Worm (Caenorhabditis elegans) whole organism, L4 larva: ENCODE measurements around the gene F55F10.3.
A peak's percentile ranks its signal among the peaks of the same experiment; 100 is the strongest.

Experiments used
- F37D6.2 ChIP-seq: sonication (generic microtip); optimal IDR thresholded peaks from 2 replicates; lab custom pipeline; 2016; ENCODE audit warnings: mild to moderate bottlenecking, missing genetic modification characterization, missing compliant biosample characterization
- F49E8.2 ChIP-seq: sonication (generic microtip); optimal IDR thresholded peaks from 2 replicates; lab custom pipeline; 2016; ENCODE audit warnings: missing compliant biosample characterization, mild to moderate bottlenecking, missing genetic modification characterization, borderline replicate concordance
- T26A8.4 ChIP-seq: fragments of 200-800 bp; sonication (Bioruptor generic); IDR thresholded peaks from 2 replicates; pipeline ENCODE4 v1.3.6; 2022; ENCODE audit warnings: missing genetic modification characterization, missing compliant biosample characterization
- Y105C5A.15 ChIP-seq: fragments of 200-800 bp; sonication (Bioruptor generic); IDR thresholded peaks from 2 replicates; pipeline ENCODE4 v1.3.6; 2022; ENCODE audit warnings: missing genetic modification characterization, missing compliant biosample characterization
- aly-2 ChIP-seq: sonication (generic microtip); optimal IDR thresholded peaks from 2 replicates; lab custom pipeline; 2018; ENCODE audit warnings: missing biosample characterization, missing genetic modification characterization
- ama-1 ChIP-seq: fragments of 150-350 bp; optimal IDR thresholded peaks from 2 replicates; lab custom pipeline; 2014; ENCODE audit warnings: inconsistent platforms, mixed read lengths
- ceh-20 ChIP-seq: fragments of 200-800 bp; sonication (Bioruptor generic); IDR thresholded peaks from 2 replicates; pipeline ENCODE4 v1.3.6; 2022; ENCODE audit warnings: missing genetic modification reagents, missing genetic modification characterization, missing compliant biosample characterization
- ceh-28 ChIP-seq: fragments of 150-350 bp; optimal IDR thresholded peaks from 2 replicates; lab custom pipeline; 2014; ENCODE audit warnings: missing biosample characterization, missing genetic modification reagents, missing genetic modification characterization
- ceh-32 ChIP-seq: sonication (generic microtip); optimal IDR thresholded peaks from 2 replicates; lab custom pipeline; 2016; ENCODE audit warnings: mild to moderate bottlenecking, missing genetic modification characterization, missing compliant biosample characterization; ENCODE audit not compliant: poor library complexity
- ceh-44 ChIP-seq: fragments of 200-800 bp; sonication (Bioruptor generic); IDR thresholded peaks from 2 replicates; pipeline ENCODE4 v1.3.6; 2022; ENCODE audit warnings: missing genetic modification reagents, missing genetic modification characterization, missing compliant biosample characterization
- cey-2 ChIP-seq: sonication (generic microtip); optimal IDR thresholded peaks from 3 replicates; lab custom pipeline; 2017; ENCODE audit warnings: missing genetic modification characterization, mild to moderate bottlenecking, missing compliant biosample characterization, antibody characterized with exemption, borderline replicate concordance; ENCODE audit not compliant: insufficient read depth
- ctbp-1 ChIP-seq: fragments of 200-800 bp; sonication (Bioruptor generic); IDR thresholded peaks from 2 replicates; pipeline ENCODE4 v1.3.6; 2022; ENCODE audit warnings: missing genetic modification reagents, missing genetic modification characterization, missing compliant biosample characterization
- daf-12 ChIP-seq: fragments of 150-350 bp; optimal IDR thresholded peaks from 2 replicates; lab custom pipeline; 2014; ENCODE audit warnings: missing biosample characterization, missing genetic modification reagents, missing genetic modification characterization
- daf-19 ChIP-seq: fragments of 200-800 bp; sonication (Bioruptor generic); conservative IDR thresholded peaks from 2 replicates; pipeline ENCODE4 v1.3.6; 2022; ENCODE audit warnings: missing genetic modification characterization, missing compliant biosample characterization
- dmd-8 ChIP-seq: fragments of 200-800 bp; sonication (Bioruptor generic); IDR thresholded peaks from 2 replicates; pipeline ENCODE4 v1.3.6; 2022; ENCODE audit warnings: missing genetic modification characterization, missing compliant biosample characterization
- dmd-9 ChIP-seq: fragments of 200-800 bp; sonication (Bioruptor generic); IDR thresholded peaks from 2 replicates; pipeline ENCODE4 v1.3.6; 2022; ENCODE audit warnings: missing genetic modification reagents, missing genetic modification characterization, missing compliant biosample characterization
- dpl-1 ChIP-seq: fragments of 150-350 bp; optimal IDR thresholded peaks from 2 replicates; lab custom pipeline; 2014; ENCODE audit warnings: missing biosample characterization, missing genetic modification reagents, missing genetic modification characterization
- egl-27 ChIP-seq: sonication (generic microtip); optimal IDR thresholded peaks from 3 replicates; lab custom pipeline; 2017; ENCODE audit warnings: missing biosample characterization, missing genetic modification reagents, missing genetic modification characterization
- egl-43 ChIP-seq: fragments of 200-800 bp; sonication (Bioruptor generic); IDR thresholded peaks from 2 replicates; pipeline ENCODE4 v1.3.6; 2022; ENCODE audit warnings: missing genetic modification reagents, missing genetic modification characterization, missing compliant biosample characterization
- gei-8 ChIP-seq: fragments of 200-800 bp; sonication (Bioruptor generic); optimal IDR thresholded peaks from 2 replicates; lab custom pipeline; 2018; ENCODE audit warnings: mild to moderate bottlenecking, missing genetic modification characterization, missing compliant biosample characterization
- hif-1 ChIP-seq, 2 experiments: sonication (generic microtip); optimal IDR thresholded peaks; 2 replicates each; lab custom pipeline; 2016 to 2017; ENCODE audit warnings: missing compliant biosample characterization in 2 of 2, missing genetic modification characterization in 2 of 2, missing genetic modification reagents in 2 of 2, missing genotype in 2 of 2, mild to moderate bottlenecking in 1 of 2
- hlh-30 ChIP-seq: sonication (generic microtip); optimal IDR thresholded peaks from 2 replicates; lab custom pipeline; 2017; ENCODE audit warnings: antibody characterized with exemption, mild to moderate bottlenecking, missing genetic modification characterization, missing compliant biosample characterization; ENCODE audit not compliant: insufficient read depth
- hmg-1.1 ChIP-seq: fragments of 200-800 bp; sonication (Bioruptor generic); IDR thresholded peaks from 2 replicates; pipeline ENCODE4 v1.3.6; 2022; ENCODE audit warnings: missing genetic modification reagents, missing genetic modification characterization, missing compliant biosample characterization
- jun-1 ChIP-seq: fragments of 150-350 bp; optimal IDR thresholded peaks from 2 replicates; lab custom pipeline; 2014; ENCODE audit warnings: missing biosample characterization, missing genetic modification reagents, missing genetic modification characterization
- lim-7 ChIP-seq: fragments of 200-800 bp; sonication (Bioruptor generic); IDR thresholded peaks from 2 replicates; pipeline ENCODE4 v1.3.6; 2022; ENCODE audit warnings: missing genetic modification characterization, missing compliant biosample characterization
- lin-1 ChIP-seq: fragments of 200-800 bp; sonication (Bioruptor generic); IDR thresholded peaks from 2 replicates; pipeline ENCODE4 v1.3.6; 2022; ENCODE audit warnings: missing genetic modification reagents, missing genetic modification characterization, missing compliant biosample characterization
- lin-15B ChIP-seq: fragments of 150-350 bp; sonication (generic microtip); optimal IDR thresholded peaks from 3 replicates; lab custom pipeline; 2014; ENCODE audit warnings: missing biosample characterization, missing genetic modification characterization
- lin-38 ChIP-seq: fragments of 200-800 bp; sonication (Bioruptor generic); IDR thresholded peaks from 2 replicates; pipeline ENCODE4 v1.3.6; 2022; ENCODE audit warnings: missing genetic modification reagents, missing genetic modification characterization, missing compliant biosample characterization
- lin-39 ChIP-seq: fragments of 150-350 bp; optimal IDR thresholded peaks from 2 replicates; lab custom pipeline; 2014; ENCODE audit warnings: missing biosample characterization, missing genetic modification reagents, missing genetic modification characterization
- lir-3 ChIP-seq: sonication (generic microtip); optimal IDR thresholded peaks from 2 replicates; lab custom pipeline; 2016; ENCODE audit warnings: mild to moderate bottlenecking, missing genetic modification characterization, missing compliant biosample characterization
- lsy-2 ChIP-seq, 2 experiments: fragments of 150-350 bp in 1 of 2; sonication (generic microtip) in 1 of 2; optimal IDR thresholded peaks; 2 replicates each; lab custom pipeline; 2014 to 2017; ENCODE audit warnings: missing biosample characterization in 2 of 2, missing genetic modification characterization in 2 of 2
- mdt-29 ChIP-seq: fragments of 200-800 bp; sonication (Bioruptor generic); IDR thresholded peaks from 2 replicates; pipeline ENCODE4 v1.3.6; 2022; ENCODE audit warnings: missing genetic modification reagents, missing genetic modification characterization, missing compliant biosample characterization
- mes-2 ChIP-seq: sonication (generic microtip); optimal IDR thresholded peaks from 2 replicates; lab custom pipeline; 2016; ENCODE audit warnings: missing genotype, mild to moderate bottlenecking, missing genetic modification characterization, missing compliant biosample characterization; ENCODE audit not compliant: poor library complexity, severe bottlenecking
- nhr-10 ChIP-seq: fragments of 150-350 bp; optimal IDR thresholded peaks from 2 replicates; lab custom pipeline; 2014; ENCODE audit warnings: missing biosample characterization, missing genetic modification characterization
- nhr-11 ChIP-seq: fragments of 150-350 bp; optimal IDR thresholded peaks from 2 replicates; lab custom pipeline; 2014; ENCODE audit warnings: missing biosample characterization, missing genetic modification characterization
- nhr-237 ChIP-seq: sonication (generic microtip); optimal IDR thresholded peaks from 2 replicates; lab custom pipeline; 2017; ENCODE audit warnings: missing biosample characterization, missing genetic modification characterization
- nhr-28 ChIP-seq: fragments of 150-350 bp; optimal IDR thresholded peaks from 2 replicates; lab custom pipeline; 2014; ENCODE audit warnings: missing biosample characterization, missing genetic modification characterization
- nhr-76 ChIP-seq: fragments of 150-350 bp; optimal IDR thresholded peaks from 2 replicates; lab custom pipeline; 2014; ENCODE audit warnings: missing biosample characterization, missing genetic modification characterization
- php-3 ChIP-seq: fragments of 200-800 bp; sonication (Bioruptor generic); IDR thresholded peaks from 2 replicates; pipeline ENCODE4 v1.3.6; 2022; ENCODE audit warnings: missing genetic modification reagents, missing genetic modification characterization, missing compliant biosample characterization
- skn-1 ChIP-seq: fragments of 150-350 bp; optimal IDR thresholded peaks from 2 replicates; lab custom pipeline; 2014; ENCODE audit warnings: missing biosample characterization, missing genetic modification characterization
- snpc-1.2 ChIP-seq: fragments of 200-800 bp; sonication (Bioruptor generic); IDR thresholded peaks from 2 replicates; pipeline ENCODE4 v1.3.6; 2022; ENCODE audit warnings: missing genetic modification reagents, missing genetic modification characterization, missing compliant biosample characterization
- spr-1 ChIP-seq: sonication (generic microtip); optimal IDR thresholded peaks from 2 replicates; lab custom pipeline; 2016; ENCODE audit warnings: mild to moderate bottlenecking, missing genetic modification characterization, missing compliant biosample characterization
- unc-130 ChIP-seq: sonication (generic microtip); optimal IDR thresholded peaks from 2 replicates; lab custom pipeline; 2016; ENCODE audit warnings: missing genetic modification reagents, missing genetic modification characterization, missing compliant biosample characterization
- unc-62 ChIP-seq, 3 experiments: fragments of 150-350 bp in 1 of 3; sonication (generic microtip); optimal IDR thresholded peaks in 2 of 3; peaks in 1 of 3; 1 replicate in 1 of 3; 2 replicates in 2 of 3; lab custom pipeline; 2014 to 2017; ENCODE audit warnings: missing biosample characterization in 3 of 3, missing genetic modification characterization in 3 of 3, missing genetic modification reagents in 3 of 3, missing genotype in 1 of 3
- vab-7 ChIP-seq: fragments of 200-800 bp; sonication (Bioruptor generic); IDR thresholded peaks from 2 replicates; pipeline ENCODE4 v1.3.6; 2022; ENCODE audit warnings: missing genetic modification reagents, missing genetic modification characterization, missing compliant biosample characterization
- zag-1 ChIP-seq: fragments of 150-350 bp; optimal IDR thresholded peaks from 2 replicates; lab custom pipeline; 2014; ENCODE audit warnings: missing biosample characterization, missing genetic modification characterization
- zfp-2 ChIP-seq: sonication (generic microtip); optimal IDR thresholded peaks from 2 replicates; lab custom pipeline; 2016; ENCODE audit warnings: mild to moderate bottlenecking, missing genetic modification characterization, missing compliant biosample characterization
- zfp-3 ChIP-seq: fragments of 200-800 bp; sonication (Bioruptor generic); conservative IDR thresholded peaks from 2 replicates; pipeline ENCODE4 v1.3.6; 2022; ENCODE audit warnings: missing genetic modification reagents, missing genetic modification characterization, missing compliant biosample characterization
- zip-11 ChIP-seq: fragments of 200-800 bp; sonication (Bioruptor generic); IDR thresholded peaks from 2 replicates; pipeline ENCODE4 v1.3.6; 2022; ENCODE audit warnings: missing genetic modification characterization, missing compliant biosample characterization
- zip-2 ChIP-seq: fragments of 150-350 bp; optimal IDR thresholded peaks from 2 replicates; lab custom pipeline; 2014; ENCODE audit warnings: missing biosample characterization, missing genetic modification characterization
- ztf-7 ChIP-seq: fragments of 150-350 bp; optimal IDR thresholded peaks from 2 replicates; lab custom pipeline; 2014; ENCODE audit warnings: missing biosample characterization, missing genetic modification characterization

Gene F55F10.3

ce11 chrIV:4390438-4390894, 30.7 kb downstream of the F55F10.3 start, which contains the start of the genes rpl-7A and set-21 (continued):
- TF ChIP-seq ceh-32 (tag; lab: Kevin White, UChicago), result peak; percentile 10
- TF ChIP-seq lin-39, result no peak
- peak; percentile 90 for TF ChIP-seq mdt-29 (GFP tag; lab: Robert Waterston, UW)
- TF ChIP-seq lsy-2 (tag; optimal IDR thresholded peaks at IDR 0.05; lab: Kevin White, UChicago), result peak; percentile 93 to 96
- TF ChIP-seq lim-7 (GFP tag; lab: Robert Waterston, UW), result 0 out of 2 replicates have a peak, but pooled peaks have one; percentile 28
- TF ChIP-seq php-3 (GFP tag; lab: Robert Waterston, UW), result peak; percentile 95
- no peak for TF ChIP-seq egl-27 (tag; lab: Kevin White, UChicago)
- peak; percentile 97 for TF ChIP-seq dmd-9
- peak; percentile 97 for TF ChIP-seq mes-2
- peak; percentile 99 for TF ChIP-seq T26A8.4 (GFP tag; lab: Robert Waterston, UW)
- TF ChIP-seq zag-1, result no peak
- peak; percentile 63 to 90 for TF ChIP-seq hif-1 (tag; optimal IDR thresholded peaks at IDR 0.05; lab: Kevin White, UChicago)
- no peak for TF ChIP-seq daf-12
- TF ChIP-seq ceh-44 (GFP tag; lab: Robert Waterston, UW), result peak; percentile 69
- peak; percentile 77 for TF ChIP-seq lin-15B (tag; lab: Kevin White, UChicago)
- no peak for TF ChIP-seq nhr-76
- TF ChIP-seq gei-8 (GFP tag; lab: Kevin White, UChicago), result no peak
- peak; percentile 93 for TF ChIP-seq vab-7 (GFP tag; lab: Robert Waterston, UW)
- peak; percentile 92 for TF ChIP-seq zfp-2 (tag; lab: Kevin White, UChicago)
- no peak for TF ChIP-seq ceh-28 (tag; lab: Kevin White, UChicago)
- TF ChIP-seq skn-1, result no peak
- TF ChIP-seq nhr-28 (tag; lab: Kevin White, UChicago), result peak; percentile 91
- TF ChIP-seq nhr-11 (tag; lab: Kevin White, UChicago), result peak; percentile 92
- no peak for TF ChIP-seq cey-2 (tag; lab: Kevin White, UChicago)
- TF ChIP-seq jun-1, result peak; percentile 70
- TF ChIP-seq dmd-8 (GFP tag; lab: Robert Waterston, UW), result peak; percentile 71; the same call in 1 of the 2 replicates
- peak; percentile 98 for TF ChIP-seq ceh-20 (GFP tag; lab: Robert Waterston, UW)
- TF ChIP-seq aly-2 (tag; lab: Kevin White, UChicago), result no peak
- TF ChIP-seq snpc-1.2 (GFP tag; lab: Robert Waterston, UW), result peak; percentile 89
- peak; percentile 93 for TF ChIP-seq F37D6.2 (tag; lab: Kevin White, UChicago)
- peak; percentile 95 for TF ChIP-seq ctbp-1 (GFP tag; lab: Robert Waterston, UW)
- no peak for TF ChIP-seq ama-1
- TF ChIP-seq nhr-10, result no peak
- peak; percentile 66; the same call in 1 of the 2 replicates for TF ChIP-seq Y105C5A.15
- TF ChIP-seq spr-1 (tag; lab: Kevin White, UChicago), result peak; percentile 92
- TF ChIP-seq unc-130 (GFP tag; lab: Kevin White, UChicago), result peak; percentile 76
- peak; percentile 96 for TF ChIP-seq egl-43 (GFP tag; lab: Robert Waterston, UW)
- peak; percentile 95 for TF ChIP-seq daf-19 (GFP tag; lab: Robert Waterston, UW)
- TF ChIP-seq unc-62 (GFP tag; optimal IDR thresholded peaks at IDR 0.05 in 1 of 2; lab: Kevin White, UChicago), result peak in 1 of 2 experiments; percentile 90
- no peak for TF ChIP-seq unc-62 (tag; optimal IDR thresholded peaks at IDR 0.05; lab: Kevin White, UChicago)
- peak; percentile 95 for TF ChIP-seq lin-1 (GFP tag; lab: Robert Waterston, UW)
- no peak for TF ChIP-seq zip-11 (GFP tag; lab: Robert Waterston, UW)
- TF ChIP-seq lin-38 (GFP tag; lab: Robert Waterston, UW), result peak; percentile 100
- TF ChIP-seq F49E8.2, result peak; percentile 82
- TF ChIP-seq hmg-1.1 (GFP tag; lab: Robert Waterston, UW), result peak; percentile 98
- peak; percentile 23 for TF ChIP-seq nhr-237 (tag; lab: Kevin White, UChicago)
- TF ChIP-seq hlh-30 (tag; lab: Kevin White, UChicago), result peak; percentile 72
- no peak for TF ChIP-seq ztf-7 (tag; lab: Kevin White, UChicago)
- TF ChIP-seq dpl-1 (GFP tag; lab: Kevin White, UChicago), result peak; percentile 96
- TF ChIP-seq zfp-3 (GFP tag; lab: Robert Waterston, UW), result peak; percentile 98
- TF ChIP-seq zip-2 (tag; lab: Kevin White, UChicago), result peak; percentile 43
- TF ChIP-seq lir-3 (tag; lab: Kevin White, UChicago), result peak; percentile 73
